Fruit fly (Drosophila melanogaster): Measurements from ENCODE around the gene CG42726.

DNA sequence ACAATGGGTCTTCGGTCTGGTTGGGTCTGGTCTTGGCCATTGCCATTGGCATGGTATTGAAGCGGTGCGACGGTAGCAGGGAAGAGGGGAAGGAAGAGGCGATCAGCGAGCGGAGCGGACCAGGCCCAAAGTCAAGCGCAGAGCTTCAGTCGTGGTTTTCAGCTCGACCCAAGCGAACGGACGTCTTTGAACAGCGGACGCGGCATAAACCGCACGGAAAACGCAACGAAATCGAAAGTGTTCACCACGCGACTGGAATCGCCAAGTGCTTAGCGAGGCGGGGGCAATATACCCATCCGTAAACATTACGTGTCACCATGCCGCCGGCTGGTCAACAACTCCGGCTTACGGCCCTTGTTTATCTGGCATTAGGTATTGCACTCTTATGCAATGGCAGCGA lies 31.5 kb upstream of the CG42726 start, which contains the start of gene CG14866:
- TF ChIP-seq pan (optimal IDR thresholded peaks at IDR 0.05) (no peak), usp (GFP tag; optimal IDR thresholded peaks at IDR 0.05) (no peak), CG8478 (optimal IDR thresholded peaks at IDR 0.05) (no peak), psq (optimal IDR thresholded peaks at IDR 0.05) (no peak)
